Fruit fly (Drosophila melanogaster): ENCODE data around the gene CG12535.

CG12535 gene

DNA sequence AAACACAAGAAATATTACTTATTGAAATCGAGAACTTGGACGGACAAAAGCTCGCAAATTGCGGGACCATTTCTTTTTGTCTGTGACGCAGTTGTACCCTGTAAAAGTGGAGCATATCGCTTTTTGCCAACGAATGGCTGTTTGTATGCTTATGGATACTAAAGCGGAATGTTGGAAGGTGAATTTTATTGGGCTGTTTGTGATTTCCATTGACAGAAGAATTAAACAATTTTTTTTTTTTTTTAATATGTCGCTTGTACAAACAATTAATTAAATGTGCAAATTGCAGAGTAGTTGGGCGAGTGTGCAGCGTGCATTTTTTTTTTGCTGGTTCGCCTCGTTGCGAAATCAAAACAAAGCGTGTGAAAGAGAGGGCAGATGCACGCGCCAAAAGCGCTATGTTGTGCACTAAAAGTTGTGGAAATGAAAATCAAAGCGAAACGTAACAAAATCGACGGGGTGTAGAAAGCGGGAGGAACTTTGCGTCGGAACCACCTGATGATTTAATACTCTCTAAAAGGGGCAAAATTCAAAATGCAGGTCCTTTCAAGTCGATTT, 77.4 kb downstream of the CG12535 start:
- TF ChIP-seq Blimp-1 (GFP tag; optimal IDR thresholded peaks at IDR 0.05) (no peak), CG17186 (GFP tag; optimal IDR thresholded peaks at IDR 0.05) (no peak), CG3407 (GFP tag; optimal IDR thresholded peaks at IDR 0.05) (no peak), Ets65A (GFP tag) (no peak), CG31224 (GFP tag; IDR thresholded peaks at IDR 0.05) (no peak), CG33213 (GFP tag; optimal IDR thresholded peaks at IDR 0.05) (no peak), Drgx (GFP tag; IDR thresholded peaks at IDR 0.05) (peak; percentile 83), Dip3 (GFP tag; optimal IDR thresholded peaks at IDR 0.05) (no peak), CG11504 (tag; optimal IDR thresholded peaks at IDR 0.05) (peak; percentile 33), CG15514 (GFP tag; optimal IDR thresholded peaks at IDR 0.05) (peak; percentile 1), z (GFP tag; IDR thresholded peaks at IDR 0.05) (no peak), CG18599 (GFP tag; optimal IDR thresholded peaks at IDR 0.05) (no peak), slbo (GFP tag; IDR thresholded peaks at IDR 0.05) (peak; percentile 41), Ada2b (GFP tag; IDR thresholded peaks at IDR 0.05) (no peak), CG4404 (GFP tag; IDR thresholded peaks at IDR 0.05) (no peak), CG14050 (GFP tag; IDR thresholded peaks at IDR 0.05) (no peak), CG9932 (GFP tag; IDR thresholded peaks at IDR 0.05) (no peak), pan (optimal IDR thresholded peaks at IDR 0.05) (no peak), pan (GFP tag; optimal IDR thresholded peaks at IDR 0.05 in 1 of 2, IDR thresholded peaks at IDR 0.05 in 1 of 2) (peak in 1 of 2 experiments; percentile 29), Nf-YB (GFP tag; optimal IDR thresholded peaks at IDR 0.05) (no peak), CG18764 (GFP tag; optimal IDR thresholded peaks at IDR 0.05) (no peak), CG2120 (GFP tag; optimal IDR thresholded peaks at IDR 0.05) (peak; percentile 35), sisA (GFP tag; IDR thresholded peaks at IDR 0.05) (no peak), sr (GFP tag; IDR thresholded peaks at IDR 0.05) (no peak), CG4820 (GFP tag; optimal IDR thresholded peaks at IDR 0.05) (no peak), gfzf (GFP tag; optimal IDR thresholded peaks at IDR 0.05) (no peak), CG3163 (GFP tag; optimal IDR thresholded peaks at IDR 0.05) (no peak), slp2 (GFP tag; optimal IDR thresholded peaks at IDR 0.05) (no peak), CG33557 (GFP tag; optimal IDR thresholded peaks at IDR 0.05) (no peak), tio (GFP tag; optimal IDR thresholded peaks at IDR 0.05) (no peak), chinmo (GFP tag; IDR thresholded peaks at IDR 0.05; ENCODE audit: partially characterized antibody) (no peak), H15 (GFP tag; IDR thresholded peaks at IDR 0.05) (no peak), sug (tag; optimal IDR thresholded peaks at IDR 0.05) (no peak), prd (optimal IDR thresholded peaks at IDR 0.05) (no peak), prd (GFP tag; IDR thresholded peaks at IDR 0.05) (peak; percentile 43; the same call in 1 of the 3 replicates), CG9215 (GFP tag; IDR thresholded peaks at IDR 0.05) (no peak), Ptx1 (GFP tag; IDR thresholded peaks at IDR 0.05) (0 out of 2 replicates have a peak, but pooled peaks have one; percentile 7), da (GFP tag; optimal IDR thresholded peaks at IDR 0.05) (no peak), exex (tag; optimal IDR thresholded peaks at IDR 0.05) (no peak), CG30403 (GFP tag; optimal IDR thresholded peaks at IDR 0.05) (peak; percentile 3), br (optimal IDR thresholded peaks at IDR 0.05) (no peak), CG2199 (GFP tag; IDR thresholded peaks at IDR 0.05) (no peak), gcm (GFP tag; optimal IDR thresholded peaks at IDR 0.05) (no peak), row (GFP tag; IDR thresholded peaks at IDR 0.05) (peak; percentile 34; the same call in 1 of the 3 replicates), lbe (GFP tag; optimal IDR thresholded peaks at IDR 0.05) (peak; percentile 80), pfk (GFP tag; optimal IDR thresholded peaks at IDR 0.05) (no peak), ind (GFP tag; optimal IDR thresholded peaks at IDR 0.05) (peak; percentile 1), kni (GFP tag; optimal IDR thresholded peaks at IDR 0.05) (no peak), mam (GFP tag; optimal IDR thresholded peaks at IDR 0.05) (peak; percentile 4), HLHmδ (GFP tag; optimal IDR thresholded peaks at IDR 0.05) (no peak), CG5245 (GFP tag; optimal IDR thresholded peaks at IDR 0.05) (no peak), CG17328 (GFP tag; IDR thresholded peaks at IDR 0.05) (no peak)
